3 worm cellular contexts compared by ENCODE assay signal in the genomic region with DNA sequence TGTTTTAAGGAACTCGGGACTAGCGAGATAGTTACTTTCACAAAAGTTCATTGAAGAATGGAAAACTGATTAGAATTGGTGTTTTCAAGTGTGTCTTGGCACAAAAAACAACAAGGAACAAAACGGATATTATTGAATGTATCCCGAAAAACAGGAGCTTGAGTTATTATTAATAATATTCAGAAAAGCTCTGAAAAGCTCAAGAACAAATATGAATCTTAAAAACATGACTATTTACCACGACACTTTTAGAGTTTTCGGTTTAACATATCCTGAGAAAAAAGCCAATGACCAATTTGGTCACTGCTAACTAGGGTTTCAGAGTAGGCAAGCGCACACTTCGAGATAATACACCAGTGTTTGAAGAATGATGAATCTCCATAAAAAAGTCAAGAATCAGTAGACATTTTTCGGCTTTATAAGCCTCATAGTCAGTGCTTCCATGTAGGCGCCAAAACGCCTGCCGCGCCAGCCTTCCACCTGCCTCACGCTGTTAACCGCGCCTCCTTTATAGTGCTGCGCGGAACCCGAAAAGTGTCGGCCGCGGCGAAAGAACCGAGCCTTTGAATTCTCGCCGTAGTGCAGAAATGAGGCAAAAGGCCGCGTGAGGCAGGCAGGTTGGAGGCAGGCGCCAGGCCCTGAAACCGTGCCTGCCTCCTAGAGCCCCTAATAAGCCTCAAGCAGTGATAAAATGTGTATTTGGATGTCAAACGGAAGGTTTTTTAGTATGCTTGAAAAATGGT.
TF ChIP-seq lines count a peak whose summit lies in the region.

A gene (minus strand): TSS at position 51 of the 743 bp plus-strand sequence.

TF ChIP-seq in whole organism, L4 larva, 104 proteins besides CTCF, POLR2A, EP300 and RAD21:
- TF ChIP-seq tag-97 (GFP tag; IDR thresholded peaks at IDR 0.05; lab: Robert Waterston, UW): no peak
- peak; percentile 86 for TF ChIP-seq set-16 (GFP tag; IDR thresholded peaks at IDR 0.05; lab: Robert Waterston, UW)
TF ChIP-seq in whole organism, L4 larva: peak in this region for 1.

TF ChIP-seq in whole organism, late embryonic, 69 proteins besides CTCF, POLR2A, EP300 and RAD21:
- peak; percentile 59 for TF ChIP-seq pag-3 (tag; optimal IDR thresholded peaks at IDR 0.05; lab: Kevin White, UChicago; ENCODE audit: borderline replicate concordance)
- TF ChIP-seq ceh-34 (tag; optimal IDR thresholded peaks at IDR 0.05; lab: Kevin White, UChicago): no peak
- TF ChIP-seq zip-5 (tag; optimal IDR thresholded peaks at IDR 0.05; lab: Kevin White, UChicago): no peak
- TF ChIP-seq ceh-2 (tag; optimal IDR thresholded peaks at IDR 0.05; lab: Kevin White, UChicago): no peak
- no peak for TF ChIP-seq pat-9 (tag; optimal IDR thresholded peaks at IDR 0.05; lab: Kevin White, UChicago)
- no peak for TF ChIP-seq fkh-6 (tag; optimal IDR thresholded peaks at IDR 0.05; lab: Kevin White, UChicago)
- TF ChIP-seq ceh-14 (tag; optimal IDR thresholded peaks at IDR 0.05; lab: Kevin White, UChicago): no peak
- TF ChIP-seq ztf-16 (tag; optimal IDR thresholded peaks at IDR 0.05; lab: Kevin White, UChicago): no peak
TF ChIP-seq in whole organism, late embryonic: peak in this region for 1.

TF ChIP-seq in whole organism, young adult, 124 proteins besides CTCF, POLR2A, EP300 and RAD21:
- TF ChIP-seq madf-3 (GFP tag; IDR thresholded peaks at IDR 0.05; lab: Robert Waterston, UW) (no peak), Y53F4B.3 (GFP tag; IDR thresholded peaks at IDR 0.05; lab: Robert Waterston, UW) (no peak), F37B4.10 (GFP tag; IDR thresholded peaks at IDR 0.05; lab: Robert Waterston, UW) (0 out of 2 replicates have a peak, but pooled peaks have one; percentile 54), egrh-3 (GFP tag; IDR thresholded peaks at IDR 0.05; lab: Robert Waterston, UW) (peak; percentile 45; the same call in 1 of the 2 replicates), snpc-4 (GFP tag; optimal IDR thresholded peaks at IDR 0.05; lab: Kevin White, UChicago) (no peak), snpc-4 (tag; optimal IDR thresholded peaks at IDR 0.05; lab: Kevin White, UChicago) (peak in 2 of 4 experiments; percentile 35), unc-130 (GFP tag; optimal IDR thresholded peaks at IDR 0.05; lab: Kevin White, UChicago) (no peak)
